Fruit fly (Drosophila melanogaster) whole organism, embryonic: ENCODE data around the gene Pcyt1.

Source experiments
- Ada2b ChIP-seq: fragments of 200-800 bp; sonication (Bioruptor generic); IDR thresholded peaks from 2 replicates; pipeline ENCODE4 v1.3.6; 2022; ENCODE audit warnings: missing biosample characterization, missing genetic modification characterization
- Bteb2 ChIP-seq: fragments of 200-800 bp; sonication (Bioruptor generic); optimal IDR thresholded peaks from 2 replicates; lab custom pipeline; 2016; ENCODE audit warnings: missing biosample characterization, missing genetic modification characterization
- CG10321 ChIP-seq: fragments of 200-800 bp; sonication (Bioruptor generic); IDR thresholded peaks from 2 replicates; pipeline ENCODE4 v1.3.6; 2022; ENCODE audit warnings: missing biosample characterization, missing genetic modification characterization
- CG11695 ChIP-seq: fragments of 200-800 bp; sonication (Bioruptor generic); IDR thresholded peaks from 3 replicates; pipeline ENCODE4 v1.3.6; 2022; ENCODE audit warnings: missing biosample characterization, missing genetic modification characterization
- CG13296 ChIP-seq: fragments of 200-800 bp; sonication (Bioruptor generic); optimal IDR thresholded peaks from 3 replicates; lab custom pipeline; 2018; ENCODE audit warnings: missing biosample characterization, mild to moderate bottlenecking, missing genetic modification characterization
- CG14050 ChIP-seq: fragments of 200-800 bp; sonication (Bioruptor generic); IDR thresholded peaks from 3 replicates; pipeline ENCODE4 v1.3.6; 2022; ENCODE audit warnings: missing biosample characterization, missing genetic modification characterization
- CG14667 ChIP-seq: fragments of 200-800 bp; sonication (Bioruptor generic); IDR thresholded peaks from 2 replicates; pipeline ENCODE4 v1.3.6; 2022; ENCODE audit warnings: missing biosample characterization, missing genetic modification characterization
- CG1603 ChIP-seq: fragments of 200-800 bp; sonication (Bioruptor generic); optimal IDR thresholded peaks from 2 replicates; lab custom pipeline; 2019; ENCODE audit warnings: missing biosample characterization, mild to moderate bottlenecking, missing genetic modification characterization, moderate library complexity
- CG16815 ChIP-seq: fragments of 200-800 bp; sonication (Bioruptor generic); optimal IDR thresholded peaks from 3 replicates; lab custom pipeline; 2017; ENCODE audit warnings: missing biosample characterization, mild to moderate bottlenecking, missing genetic modification characterization
- CG17568 ChIP-seq: fragments of 200-800 bp; sonication (Bioruptor generic); optimal IDR thresholded peaks from 2 replicates; lab custom pipeline; 2018; ENCODE audit warnings: missing biosample characterization, mild to moderate bottlenecking, missing genetic modification characterization, moderate library complexity
- CG18011 ChIP-seq: fragments of 200-800 bp; sonication (Bioruptor generic); optimal IDR thresholded peaks from 2 replicates; lab custom pipeline; 2017; ENCODE audit warnings: missing biosample characterization, missing genetic modification characterization, mild to moderate bottlenecking, moderate library complexity, missing genotype
- CG30403 ChIP-seq: fragments of 200-800 bp; sonication (Bioruptor generic); optimal IDR thresholded peaks from 3 replicates; lab custom pipeline; 2016; ENCODE audit warnings: missing biosample characterization, missing genetic modification characterization
- CG34376 ChIP-seq: fragments of 200-800 bp; sonication (Bioruptor generic); optimal IDR thresholded peaks from 2 replicates; lab custom pipeline; 2018; ENCODE audit warnings: missing biosample characterization, mild to moderate bottlenecking, missing genetic modification characterization
- CG3726 ChIP-seq: fragments of 200-800 bp; sonication (Bioruptor generic); IDR thresholded peaks from 3 replicates; pipeline ENCODE4, ENCODE4 v1.3.6; 2022; ENCODE audit warnings: missing biosample characterization, missing genetic modification characterization
- CG3838 ChIP-seq: fragments of 200-800 bp; sonication (Bioruptor generic); optimal IDR thresholded peaks from 3 replicates; lab custom pipeline; 2016; ENCODE audit warnings: missing biosample characterization, missing genetic modification characterization
- CG42726 ChIP-seq: fragments of 200-800 bp; sonication (Bioruptor generic); IDR thresholded peaks from 2 replicates; pipeline ENCODE4 v1.3.6; 2022; ENCODE audit warnings: missing biosample characterization, missing genetic modification characterization; ENCODE audit not compliant: partially characterized antibody
- CG4617 ChIP-seq: fragments of 200-800 bp; sonication (Bioruptor generic); optimal IDR thresholded peaks from 3 replicates; lab custom pipeline; 2016; ENCODE audit warnings: missing biosample characterization, missing genetic modification characterization, borderline replicate concordance
- CG6272 ChIP-seq: fragments of 200-800 bp; sonication (Bioruptor generic); IDR thresholded peaks from 2 replicates; pipeline ENCODE4 v1.3.6; 2022; ENCODE audit warnings: missing biosample characterization, missing genetic modification characterization
- CG6683 ChIP-seq: fragments of 200-800 bp; sonication (Bioruptor generic); optimal IDR thresholded peaks from 2 replicates; lab custom pipeline; 2017; ENCODE audit warnings: missing biosample characterization, mild to moderate bottlenecking, missing genetic modification characterization, missing genetic modification reagents
- CG7271 ChIP-seq: fragments of 200-800 bp; sonication (Bioruptor generic); optimal IDR thresholded peaks from 2 replicates; lab custom pipeline; 2018; ENCODE audit warnings: missing biosample characterization, mild to moderate bottlenecking, missing genetic modification characterization, moderate library complexity
- CG7556 ChIP-seq: fragments of 200-800 bp; sonication (Bioruptor generic); optimal IDR thresholded peaks from 2 replicates; lab custom pipeline; 2017; ENCODE audit warnings: missing biosample characterization, mild to moderate bottlenecking, missing genetic modification characterization
- CG7963 ChIP-seq: fragments of 200-800 bp; sonication (Bioruptor generic); IDR thresholded peaks from 3 replicates; pipeline ENCODE4 v1.3.6; 2022; ENCODE audit warnings: missing biosample characterization, missing genetic modification characterization; ENCODE audit not compliant: partially characterized antibody
- CG8290 ChIP-seq, 3 experiments: fragments of 200-800 bp; sonication (Bioruptor generic); optimal IDR thresholded peaks; 2 replicates each; lab custom pipeline; 2016 to 2019; ENCODE audit warnings: missing biosample characterization in 3 of 3, missing genetic modification characterization in 3 of 3, mild to moderate bottlenecking in 2 of 3, moderate library complexity in 1 of 3
- CG9609 ChIP-seq: fragments of 200-800 bp; sonication (Bioruptor generic); optimal IDR thresholded peaks from 3 replicates; lab custom pipeline; 2016; ENCODE audit warnings: missing biosample characterization, missing genetic modification characterization
- CG9727 ChIP-seq: fragments of 200-800 bp; sonication (Bioruptor generic); optimal IDR thresholded peaks from 3 replicates; lab custom pipeline; 2017; ENCODE audit warnings: missing biosample characterization, mild to moderate bottlenecking, missing genetic modification characterization
- Dip3 ChIP-seq: fragments of 200-800 bp; sonication (Bioruptor generic); optimal IDR thresholded peaks from 3 replicates; lab custom pipeline; 2016; ENCODE audit warnings: missing biosample characterization, missing genetic modification characterization
- Fer3 ChIP-seq: fragments of 200-800 bp; sonication (Bioruptor generic); optimal IDR thresholded peaks from 2 replicates; lab custom pipeline; 2018; ENCODE audit warnings: missing biosample characterization, mild to moderate bottlenecking, missing genetic modification characterization, moderate library complexity
- H2.0 ChIP-seq: fragments of 200-800 bp; sonication (Bioruptor generic); IDR thresholded peaks from 2 replicates; pipeline ENCODE4 v1.3.6; 2022; ENCODE audit warnings: missing biosample characterization, missing genetic modification characterization
- Hey ChIP-seq: fragments of 200-800 bp; sonication (Bioruptor generic); optimal IDR thresholded peaks from 3 replicates; lab custom pipeline; 2018; ENCODE audit warnings: missing biosample characterization, mild to moderate bottlenecking, missing genetic modification characterization
- Hr78 ChIP-seq, 2 experiments: fragments of 200-800 bp in 1 of 2; fragments of >200 bp in 1 of 2; sonication (Bioruptor generic) in 1 of 2; optimal IDR thresholded peaks; 2 replicates each; lab custom pipeline; 2017 to 2019; ENCODE audit warnings: missing biosample characterization in 2 of 2, missing genetic modification characterization in 2 of 2, mild to moderate bottlenecking in 1 of 2, moderate library complexity in 1 of 2
- Lhr ChIP-seq: fragments of 200-800 bp; sonication (Bioruptor generic); optimal IDR thresholded peaks from 3 replicates; lab custom pipeline; 2017; ENCODE audit warnings: mild to moderate bottlenecking, missing biosample characterization, missing genetic modification reagents, missing genetic modification characterization
- Med ChIP-seq: fragments of 200-800 bp; sonication (Bioruptor generic); peaks from one replicate; lab custom pipeline; 2016; ENCODE audit warnings: missing biosample characterization, missing genetic modification characterization, mild to moderate bottlenecking, inconsistent platforms, moderate library complexity
- Meics ChIP-seq: fragments of 200-800 bp; sonication (Bioruptor generic); optimal IDR thresholded peaks from 2 replicates; lab custom pipeline; 2017; ENCODE audit warnings: missing biosample characterization, mild to moderate bottlenecking, missing genetic modification characterization
- ap ChIP-seq: fragments of 200-800 bp; sonication (Bioruptor generic); IDR thresholded peaks from 2 replicates; pipeline ENCODE4 v1.3.6; 2022; ENCODE audit warnings: missing biosample characterization, missing genetic modification characterization
- cad ChIP-seq: fragments of >200 bp; optimal IDR thresholded peaks from 2 replicates; lab custom pipeline; 2017; ENCODE audit warnings: missing biosample characterization, missing genetic modification characterization
- dm ChIP-seq: fragments of 200-800 bp; sonication (Bioruptor generic); optimal IDR thresholded peaks from 3 replicates; lab custom pipeline; 2016; ENCODE audit warnings: missing biosample characterization, missing genetic modification characterization
- fd3F ChIP-seq: fragments of 200-800 bp; sonication (Bioruptor generic); optimal IDR thresholded peaks from 2 replicates; lab custom pipeline; 2018; ENCODE audit warnings: missing biosample characterization, mild to moderate bottlenecking, missing genetic modification characterization, moderate library complexity
- fd96Cb ChIP-seq: fragments of 200-800 bp; sonication (Bioruptor generic); optimal IDR thresholded peaks from 2 replicates; lab custom pipeline; 2018; ENCODE audit warnings: missing biosample characterization, mild to moderate bottlenecking, missing genetic modification characterization, moderate library complexity
- jing ChIP-seq: fragments of 200-800 bp; sonication (Bioruptor generic); optimal IDR thresholded peaks from 2 replicates; lab custom pipeline; 2018; ENCODE audit warnings: missing biosample characterization, mild to moderate bottlenecking, missing genetic modification characterization
- lbe ChIP-seq: fragments of 200-800 bp; sonication (Bioruptor generic); optimal IDR thresholded peaks from 2 replicates; lab custom pipeline; 2016; ENCODE audit warnings: missing biosample characterization, mild to moderate bottlenecking, missing genetic modification characterization
- nom ChIP-seq: fragments of 200-800 bp; sonication (Bioruptor generic); optimal IDR thresholded peaks from 2 replicates; lab custom pipeline; 2017; ENCODE audit warnings: missing biosample characterization, missing genetic modification characterization, mild to moderate bottlenecking, moderate library complexity, missing genetic modification reagents
- pfk ChIP-seq: fragments of 200-800 bp; sonication (Bioruptor generic); optimal IDR thresholded peaks from 2 replicates; lab custom pipeline; 2018; ENCODE audit warnings: missing biosample characterization, mild to moderate bottlenecking, missing genetic modification characterization, moderate library complexity
- pnt ChIP-seq: fragments of 200-800 bp; sonication (Bioruptor generic); optimal IDR thresholded peaks from 3 replicates; lab custom pipeline; 2016; ENCODE audit warnings: missing biosample characterization, missing genetic modification characterization
- ranshi ChIP-seq: fragments of 200-800 bp; sonication (Bioruptor generic); IDR thresholded peaks from 2 replicates; pipeline ENCODE4 v1.3.6; 2022; ENCODE audit warnings: missing biosample characterization, missing genetic modification characterization
- rib ChIP-seq: fragments of 200-800 bp; sonication (Bioruptor generic); IDR thresholded peaks from 2 replicates; pipeline ENCODE4 v1.3.6; 2022; ENCODE audit warnings: missing biosample characterization, missing genetic modification characterization
- slbo ChIP-seq: fragments of 200-800 bp; sonication (Bioruptor generic); IDR thresholded peaks from 2 replicates; pipeline ENCODE4 v1.3.6; 2022; ENCODE audit warnings: missing biosample characterization, missing genetic modification characterization
- sna ChIP-seq: fragments of 200-800 bp; sonication (Bioruptor generic); IDR thresholded peaks from 2 replicates; pipeline ENCODE4 v1.3.6; 2022; ENCODE audit warnings: missing biosample characterization, missing genetic modification characterization; ENCODE audit not compliant: partially characterized antibody
- stwl ChIP-seq: fragments of 200-800 bp; sonication (Bioruptor generic); optimal IDR thresholded peaks from 3 replicates; lab custom pipeline; 2018; ENCODE audit warnings: missing biosample characterization, mild to moderate bottlenecking, missing genetic modification characterization, moderate library complexity
- sug ChIP-seq: fragments of 200-800 bp; optimal IDR thresholded peaks from 2 replicates; lab custom pipeline; 2019; ENCODE audit warnings: missing biosample characterization, mild to moderate bottlenecking, missing genetic modification characterization, moderate library complexity
- tup ChIP-seq: fragments of 200-800 bp; sonication (Bioruptor generic); optimal IDR thresholded peaks from 2 replicates; lab custom pipeline; 2016; ENCODE audit warnings: missing biosample characterization, mild to moderate bottlenecking, missing genetic modification characterization, moderate library complexity
- tx ChIP-seq: fragments of 200-800 bp; sonication (Bioruptor generic); optimal IDR thresholded peaks from 2 replicates; lab custom pipeline; 2016; ENCODE audit warnings: missing biosample characterization, missing genetic modification characterization

Pcyt1 gene

dm6 chr3L:1584781-1585180, 38.9 kb downstream of the Pcyt1 start (continued):
- TF ChIP-seq pfk (GFP tag; lab: Kevin White, UChicago) (no peak), CG7963 (GFP tag; lab: Robert Waterston, UW) (no peak), CG34376 (GFP tag; lab: Kevin White, UChicago) (no peak), fd96Cb (peak; percentile 62), nom (GFP tag; lab: Kevin White, UChicago) (peak; percentile 66), Fer3 (no peak), fd3F (no peak), CG9609 (GFP tag; lab: Kevin White, UChicago) (no peak), CG1603 (tag; lab: Kevin White, UChicago) (peak; percentile 13), Bteb2 (GFP tag; lab: Kevin White, UChicago) (no peak), Meics (GFP tag; lab: Kevin White, UChicago) (no peak), CG3838 (GFP tag; lab: Kevin White, UChicago) (no peak), CG14667 (GFP tag; lab: Robert Waterston, UW) (no peak), CG18011 (GFP tag; lab: Kevin White, UChicago) (no peak), Lhr (GFP tag; lab: Kevin White, UChicago) (no peak), tx (no peak), CG14050 (GFP tag; lab: Robert Waterston, UW) (no peak), pnt (no peak), CG42726 (no peak), rib (GFP tag; lab: Robert Waterston, UW) (no peak), stwl (tag; lab: Kevin White, UChicago) (no peak), jing (GFP tag; lab: Kevin White, UChicago) (no peak), CG7556 (GFP tag; lab: Kevin White, UChicago) (no peak), CG13296 (GFP tag; lab: Kevin White, UChicago) (no peak), lbe (GFP tag; lab: Kevin White, UChicago) (peak; percentile 34), CG6272 (GFP tag; lab: Robert Waterston, UW) (no peak; the same call in 1 of the 2 replicates), CG16815 (GFP tag; lab: Kevin White, UChicago) (no peak), Med (GFP tag; lab: Kevin White, UChicago) (peak; percentile 57), CG9727 (GFP tag; lab: Kevin White, UChicago) (no peak), H2.0 (GFP tag; lab: Robert Waterston, UW) (no peak), ranshi (GFP tag; lab: Robert Waterston, UW) (no peak), Hr78 (GFP tag; optimal IDR thresholded peaks at IDR 0.05; lab: Kevin White, UChicago) (no peak), sna (GFP tag; lab: Robert Waterston, UW) (no peak), CG17568 (GFP tag; lab: Kevin White, UChicago) (no peak), CG8290 (GFP tag; optimal IDR thresholded peaks at IDR 0.05; lab: Kevin White, UChicago) (no peak), CG8290 (tag; optimal IDR thresholded peaks at IDR 0.05; lab: Kevin White, UChicago) (no peak), Dip3 (GFP tag; lab: Kevin White, UChicago) (no peak), Ada2b (GFP tag; lab: Robert Waterston, UW) (peak; percentile 42; the same call in 1 of the 2 replicates), CG10321 (GFP tag; lab: Robert Waterston, UW) (no peak), sug (no peak), ap (GFP tag; lab: Robert Waterston, UW) (no peak), CG3726 (GFP tag; lab: Robert Waterston, UW) (no peak), cad (GFP tag; lab: Kevin White, UChicago) (no peak), Hey (tag; lab: Kevin White, UChicago) (no peak), CG7271 (tag; lab: Kevin White, UChicago) (no peak), CG4617 (no peak), CG11695 (GFP tag; lab: Robert Waterston, UW) (no peak; the same call in 2 of the 3 replicates), dm (GFP tag; lab: Kevin White, UChicago) (no peak), tup (GFP tag; lab: Kevin White, UChicago) (no peak), CG30403 (GFP tag; lab: Kevin White, UChicago) (no peak), CG6683 (GFP tag; lab: Kevin White, UChicago) (no peak), slbo (no peak)
